Worm (Caenorhabditis elegans) whole organism, late embryonic: ENCODE data around the gene T05B4.12.

Source experiments
- C38D4.7 ChIP-seq: fragments of 200-800 bp; sonication (Bioruptor generic); optimal IDR thresholded peaks from 2 replicates; lab custom pipeline; 2018; ENCODE audit warnings: mild to moderate bottlenecking, missing genetic modification characterization, moderate library complexity, missing compliant biosample characterization
- F13H6.1 ChIP-seq: sonication (generic microtip); optimal IDR thresholded peaks from 2 replicates; lab custom pipeline; 2016; ENCODE audit warnings: missing genetic modification characterization, missing compliant biosample characterization
- K02D7.2 ChIP-seq: sonication (generic microtip); optimal IDR thresholded peaks from 2 replicates; lab custom pipeline; 2017; ENCODE audit warnings: mild to moderate bottlenecking, missing genetic modification characterization, missing compliant biosample characterization
- K09A11.1 ChIP-seq: sonication (generic microtip); optimal IDR thresholded peaks from 2 replicates; lab custom pipeline; 2017; ENCODE audit warnings: antibody characterized with exemption, mild to moderate bottlenecking, missing genetic modification characterization, missing compliant biosample characterization; ENCODE audit not compliant: insufficient read depth
- T23F11.4 ChIP-seq: fragments of 200-800 bp; sonication (Bioruptor generic); optimal IDR thresholded peaks from 2 replicates; lab custom pipeline; 2018; ENCODE audit warnings: mild to moderate bottlenecking, missing genetic modification characterization, missing compliant biosample characterization
- ahr-1 ChIP-seq: sonication (generic microtip); optimal IDR thresholded peaks from 2 replicates; lab custom pipeline; 2016; ENCODE audit warnings: missing genetic modification characterization, missing compliant biosample characterization
- ama-1 ChIP-seq: fragments of 150-350 bp; optimal IDR thresholded peaks from 2 replicates; lab custom pipeline; 2014
- ceh-14 ChIP-seq: sonication (generic microtip); optimal IDR thresholded peaks from 2 replicates; lab custom pipeline; 2016; ENCODE audit warnings: missing genotype, missing genetic modification characterization, missing compliant biosample characterization
- ceh-18 ChIP-seq: sonication (generic microtip); optimal IDR thresholded peaks from 2 replicates; lab custom pipeline; 2016; ENCODE audit warnings: missing genetic modification characterization, missing compliant biosample characterization
- ceh-2 ChIP-seq: sonication (generic microtip); optimal IDR thresholded peaks from 2 replicates; lab custom pipeline; 2016; ENCODE audit warnings: missing genotype, missing genetic modification characterization, missing compliant biosample characterization
- ceh-22 ChIP-seq: sonication (generic microtip); optimal IDR thresholded peaks from 2 replicates; lab custom pipeline; 2017; ENCODE audit warnings: missing biosample characterization, missing genetic modification characterization
- ceh-30 ChIP-seq: fragments of 150-350 bp; optimal IDR thresholded peaks from 2 replicates; lab custom pipeline; 2014; ENCODE audit warnings: missing biosample characterization, missing genetic modification characterization
- ceh-45 ChIP-seq: fragments of 200-800 bp; sonication (Bioruptor generic); IDR thresholded peaks from 2 replicates; pipeline ENCODE4 v1.3.6; 2022; ENCODE audit warnings: missing genetic modification reagents, missing genetic modification characterization, missing compliant biosample characterization
- ceh-48 ChIP-seq: sonication (generic microtip); optimal IDR thresholded peaks from 2 replicates; lab custom pipeline; 2016; ENCODE audit warnings: missing genetic modification characterization, inconsistent platforms, missing compliant biosample characterization
- che-1 ChIP-seq: sonication (generic microtip); optimal IDR thresholded peaks from 2 replicates; lab custom pipeline; 2016; ENCODE audit warnings: mild to moderate bottlenecking, missing genetic modification characterization, missing compliant biosample characterization
- dve-1 ChIP-seq: sonication (generic microtip); optimal IDR thresholded peaks from 2 replicates; lab custom pipeline; 2017; ENCODE audit warnings: antibody characterized with exemption, mild to moderate bottlenecking, missing genetic modification characterization, missing compliant biosample characterization
- elt-2 ChIP-seq: sonication (generic microtip); optimal IDR thresholded peaks from 2 replicates; lab custom pipeline; 2016; ENCODE audit warnings: missing genetic modification reagents, missing genetic modification characterization, missing compliant biosample characterization
- fax-1 ChIP-seq: sonication (generic microtip); optimal IDR thresholded peaks from 2 replicates; lab custom pipeline; 2016; ENCODE audit warnings: missing genotype, missing genetic modification characterization, missing compliant biosample characterization
- fkh-6 ChIP-seq: sonication (generic microtip); optimal IDR thresholded peaks from 2 replicates; lab custom pipeline; 2016; ENCODE audit warnings: missing genetic modification characterization, missing compliant biosample characterization
- gmeb-2 ChIP-seq: sonication (generic microtip); optimal IDR thresholded peaks from 2 replicates; lab custom pipeline; 2016; ENCODE audit warnings: missing genetic modification characterization, inconsistent platforms, missing compliant biosample characterization
- hlh-30 ChIP-seq: sonication (generic microtip); optimal IDR thresholded peaks from 2 replicates; lab custom pipeline; 2017; ENCODE audit warnings: antibody characterized with exemption, missing genetic modification characterization, missing compliant biosample characterization; ENCODE audit not compliant: insufficient read depth
- hlh-6 ChIP-seq: sonication (generic microtip); optimal IDR thresholded peaks from 2 replicates; lab custom pipeline; 2016; ENCODE audit warnings: missing genotype, missing genetic modification characterization, missing compliant biosample characterization
- hlh-8 ChIP-seq: sonication (generic microtip); optimal IDR thresholded peaks from 2 replicates; lab custom pipeline; 2016; ENCODE audit warnings: missing genotype, missing genetic modification characterization, missing compliant biosample characterization
- lin-11 ChIP-seq: fragments of 200-800 bp; sonication (Bioruptor generic); optimal IDR thresholded peaks from 2 replicates; lab custom pipeline; 2018; ENCODE audit warnings: mild to moderate bottlenecking, missing genetic modification characterization, missing compliant biosample characterization
- nfya-1 ChIP-seq: sonication (generic microtip); optimal IDR thresholded peaks from 2 replicates; lab custom pipeline; 2017; ENCODE audit warnings: missing genetic modification characterization, mild to moderate bottlenecking, missing compliant biosample characterization, antibody characterized with exemption, moderate library complexity
- nhr-11 ChIP-seq: fragments of 150-350 bp; optimal IDR thresholded peaks from 2 replicates; lab custom pipeline; 2014; ENCODE audit warnings: missing biosample characterization, missing genetic modification characterization
- nhr-232 ChIP-seq: sonication (generic microtip); optimal IDR thresholded peaks from 2 replicates; lab custom pipeline; 2016; ENCODE audit warnings: missing genetic modification characterization, missing compliant biosample characterization
- npax-4 ChIP-seq: sonication (generic microtip); optimal IDR thresholded peaks from 2 replicates; lab custom pipeline; 2016; ENCODE audit warnings: missing genetic modification characterization, missing compliant biosample characterization
- pax-1 ChIP-seq: fragments of 150-350 bp; optimal IDR thresholded peaks from 2 replicates; lab custom pipeline; 2014; ENCODE audit warnings: missing biosample characterization, missing genetic modification characterization
- pha-2 ChIP-seq: sonication (generic microtip); optimal IDR thresholded peaks from 2 replicates; lab custom pipeline; 2017; ENCODE audit warnings: mild to moderate bottlenecking, missing genetic modification characterization, missing compliant biosample characterization
- pha-4 ChIP-seq: fragments of 150-350 bp; optimal IDR thresholded peaks from 2 replicates; lab custom pipeline; 2018; ENCODE audit warnings: missing biosample characterization, missing genetic modification reagents, missing genetic modification characterization
- pqm-1 ChIP-seq: sonication (generic microtip); optimal IDR thresholded peaks from 2 replicates; lab custom pipeline; 2016; ENCODE audit warnings: missing genetic modification characterization, missing compliant biosample characterization
- ref-2 ChIP-seq: sonication (generic microtip); optimal IDR thresholded peaks from 2 replicates; lab custom pipeline; 2016; ENCODE audit warnings: missing genetic modification characterization, missing compliant biosample characterization
- rnt-1 ChIP-seq: sonication (generic microtip); optimal IDR thresholded peaks from 2 replicates; lab custom pipeline; 2016; ENCODE audit warnings: missing genetic modification characterization, missing compliant biosample characterization
- sox-2 ChIP-seq: fragments of 200-800 bp; sonication (Bioruptor generic); IDR thresholded peaks from 2 replicates; pipeline ENCODE4 v1.3.6; 2022; ENCODE audit warnings: missing genetic modification reagents, missing genetic modification characterization, missing compliant biosample characterization
- unc-3 ChIP-seq, 2 experiments: fragments of 200-800 bp in 1 of 2; sonication (Bioruptor generic) in 1 of 2; sonication (generic microtip) in 1 of 2; conservative IDR thresholded peaks in 1 of 2; optimal IDR thresholded peaks in 1 of 2; 2 replicates each; pipeline versions ENCODE4 v1.3.6 to Lab custom; 2016 to 2022; ENCODE audit warnings: missing compliant biosample characterization in 2 of 2, missing genetic modification characterization in 2 of 2, missing genetic modification reagents in 1 of 2
- unc-42 ChIP-seq: sonication (generic microtip); optimal IDR thresholded peaks from 2 replicates; lab custom pipeline; 2016; ENCODE audit warnings: missing genotype, missing genetic modification characterization, missing compliant biosample characterization
- unc-55 ChIP-seq: sonication (generic microtip); optimal IDR thresholded peaks from 2 replicates; lab custom pipeline; 2017; ENCODE audit warnings: missing biosample characterization, missing genetic modification reagents, missing genetic modification characterization
- unc-86 ChIP-seq: sonication (generic microtip); optimal IDR thresholded peaks from 2 replicates; lab custom pipeline; 2016; ENCODE audit warnings: missing genetic modification characterization, missing compliant biosample characterization

T05B4.12 gene

DNA sequence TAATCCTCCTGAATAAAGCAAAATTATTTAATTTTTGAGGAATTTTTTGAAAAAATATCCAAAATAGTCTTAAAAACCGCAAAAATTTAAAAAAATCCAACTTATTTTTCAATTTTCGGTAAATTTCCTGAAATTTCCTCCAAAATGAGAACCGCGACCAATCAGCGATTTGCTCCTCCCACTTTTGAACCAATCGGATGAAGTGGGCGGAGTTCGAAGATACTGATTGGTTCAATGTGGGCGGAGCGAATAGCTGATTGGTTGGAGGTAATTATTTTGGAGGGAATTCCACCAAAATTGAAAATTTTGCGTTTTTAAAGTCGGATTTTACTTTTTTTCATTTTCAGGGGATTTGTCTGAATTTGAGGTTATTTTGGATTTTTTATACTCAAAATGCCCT, 42.2 kb upstream of the T05B4.12 start:
- TF ChIP-seq nfya-1 (tag; lab: Kevin White, UChicago) (peak; percentile 97), nhr-232 (no peak)
- TF ChIP-seq, all 69 proteins: peak for 1

DNA sequence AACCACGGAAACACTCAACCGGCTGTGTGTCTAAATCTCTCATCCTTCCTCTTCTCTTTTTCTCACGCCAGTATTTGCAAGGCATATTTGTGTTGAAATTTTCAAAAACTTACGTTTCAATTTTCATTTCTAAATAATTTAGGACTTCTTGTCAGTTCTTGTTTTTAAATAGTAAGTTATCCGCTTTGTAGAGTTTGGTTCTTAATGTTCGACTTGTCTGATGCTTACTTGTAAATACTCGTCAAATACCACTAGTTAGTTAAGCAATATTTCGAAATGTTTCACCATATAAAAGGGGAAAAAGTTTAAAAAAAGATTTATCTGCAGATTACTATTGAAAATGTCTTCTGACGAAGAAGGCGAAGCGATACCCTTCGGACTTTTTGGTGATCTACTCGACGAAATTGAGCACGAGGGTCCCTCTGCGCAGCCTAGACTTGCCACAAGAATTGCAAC, 38.7 kb upstream of the T05B4.12 start, which contains the start of gene Y45G5AM.3:
Gene Y45G5AM.3, plus strand, starts transcription at position 51 of the 456 bp plus-strand sequence.
- TF ChIP-seq sox-2 (GFP tag; lab: Robert Waterston, UW) (no peak), pha-2 (tag; lab: Kevin White, UChicago) (no peak), pqm-1 (tag; lab: Kevin White, UChicago) (no peak), hlh-8 (tag; lab: Kevin White, UChicago) (no peak), pax-1 (no peak), hlh-30 (tag; lab: Kevin White, UChicago) (no peak), C38D4.7 (no peak), ceh-2 (tag; lab: Kevin White, UChicago) (no peak), fax-1 (no peak), ceh-48 (tag; lab: Kevin White, UChicago) (no peak), ceh-45 (no peak), ref-2 (tag; lab: Kevin White, UChicago) (no peak), hlh-6 (tag; lab: Kevin White, UChicago) (no peak), pha-4 (no peak), ceh-30 (tag; lab: Kevin White, UChicago) (no peak), dve-1 (tag; lab: Kevin White, UChicago) (no peak)

DNA sequence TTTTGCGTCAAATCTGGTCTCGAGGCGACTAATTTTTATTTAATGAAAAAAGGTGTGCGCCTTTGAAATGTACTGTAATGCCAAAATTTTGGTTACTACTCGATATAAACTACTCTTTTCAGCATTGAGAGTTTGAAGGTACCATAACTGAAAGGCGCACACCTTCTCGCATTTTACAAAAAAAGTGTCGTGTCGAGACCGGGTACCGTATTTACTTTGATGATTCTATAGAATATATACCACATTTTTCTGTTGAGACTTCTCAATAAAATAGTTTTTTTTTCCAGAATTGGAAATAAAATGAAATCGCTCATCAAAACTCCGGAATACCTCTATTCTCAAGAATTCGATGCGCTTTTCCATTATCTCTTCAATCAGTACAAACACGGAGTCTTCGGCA, 37.1 kb upstream of the T05B4.12 start, which contains the start of gene Y45G5AM.4:
Gene Y45G5AM.4, plus strand, starts transcription at position 301 of the 400 bp plus-strand sequence.
- no peak for TF ChIP-seq C38D4.7

DNA sequence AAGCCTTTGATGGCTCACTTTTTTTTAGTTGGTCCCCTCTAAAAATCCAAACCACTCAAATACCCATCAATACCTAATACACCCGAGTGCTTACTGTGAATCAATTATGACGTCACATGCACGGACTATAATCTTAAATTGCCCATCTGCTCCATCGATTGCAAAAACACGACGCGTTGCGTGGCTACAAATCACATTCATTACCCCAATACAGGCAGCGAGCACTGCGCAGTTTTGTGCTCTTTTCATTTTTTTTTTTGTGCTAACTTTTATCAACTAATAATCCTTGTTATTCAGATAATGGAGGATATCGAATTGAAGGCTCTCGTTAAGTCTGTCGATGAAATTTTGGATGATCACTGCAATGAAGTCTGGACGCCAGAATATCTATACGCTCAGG, 34.3 kb upstream of the T05B4.12 start, which contains the start of gene Y45G5AM.5:
Gene Y45G5AM.5, plus strand, starts transcription at position 301 of the 400 bp plus-strand sequence.
- no peak for TF ChIP-seq F13H6.1 (tag; lab: Kevin White, UChicago)
- no peak for TF ChIP-seq rnt-1 (tag; lab: Kevin White, UChicago)
- TF ChIP-seq npax-4, result no peak
- TF ChIP-seq hlh-8 (tag; lab: Kevin White, UChicago), result no peak
- TF ChIP-seq K09A11.1 (tag; lab: Kevin White, UChicago), result no peak
- TF ChIP-seq pha-4, result no peak
- no peak for TF ChIP-seq unc-55 (GFP tag; lab: Kevin White, UChicago)
- no peak for TF ChIP-seq che-1
- no peak for TF ChIP-seq ceh-2 (tag; lab: Kevin White, UChicago)
- TF ChIP-seq ceh-22 (tag; lab: Kevin White, UChicago), result no peak
- no peak for TF ChIP-seq nhr-11 (tag; lab: Kevin White, UChicago)
- no peak for TF ChIP-seq K02D7.2 (tag; lab: Kevin White, UChicago)
- TF ChIP-seq T23F11.4 (GFP tag; lab: Kevin White, UChicago), result no peak
- no peak for TF ChIP-seq C38D4.7
- TF ChIP-seq lin-11 (tag; lab: Kevin White, UChicago), result no peak
- TF ChIP-seq ahr-1 (tag; lab: Kevin White, UChicago), result no peak
- no peak for TF ChIP-seq ceh-18
- TF ChIP-seq nhr-232, result no peak

DNA sequence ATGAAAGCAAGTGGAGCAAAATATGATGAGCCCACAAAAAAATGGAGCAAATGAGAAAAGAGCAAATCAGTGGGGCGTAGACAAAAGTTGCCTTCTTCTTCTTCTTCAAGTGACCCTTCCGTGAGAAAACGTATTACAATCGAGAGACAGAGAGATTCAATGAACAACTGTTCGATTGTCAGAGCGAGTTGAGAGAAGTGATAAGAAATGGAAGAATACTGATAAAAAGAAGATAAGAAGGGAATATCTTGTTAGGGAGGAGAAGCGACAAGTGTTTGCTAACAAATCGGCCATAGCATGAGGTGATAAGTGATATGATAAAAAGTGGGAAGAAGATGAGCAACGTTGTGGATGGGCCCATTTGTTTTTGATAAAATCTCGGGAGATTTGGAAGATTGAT, 31.5 kb upstream of the T05B4.12 start:
- TF ChIP-seq fkh-6, result no peak
- TF ChIP-seq elt-2 (tag; lab: Kevin White, UChicago), result peak; percentile 96
- TF ChIP-seq pha-2 (tag; lab: Kevin White, UChicago), result no peak
- TF ChIP-seq nhr-11 (tag; lab: Kevin White, UChicago), result no peak
- no peak for TF ChIP-seq unc-3 (GFP tag; conservative IDR thresholded peaks at IDR 0.05; lab: Robert Waterston, UW)
- TF ChIP-seq unc-3 (tag; optimal IDR thresholded peaks at IDR 0.05; lab: Kevin White, UChicago), result no peak
- no peak for TF ChIP-seq unc-42
- no peak for TF ChIP-seq pqm-1 (tag; lab: Kevin White, UChicago)
- TF ChIP-seq rnt-1 (tag; lab: Kevin White, UChicago), result peak; percentile 47
- TF ChIP-seq unc-86, result no peak
- TF ChIP-seq ama-1, result no peak
- TF ChIP-seq unc-55 (GFP tag; lab: Kevin White, UChicago), result peak; percentile 69
- peak; percentile 50 for TF ChIP-seq ceh-18
- no peak for TF ChIP-seq ceh-14
- no peak for TF ChIP-seq gmeb-2
- no peak for TF ChIP-seq nhr-232
